Fruit fly (Drosophila melanogaster) whole organism, prepupa: ENCODE measurements around the gene CG8260.

Experiments used
- CG10631 ChIP-seq: fragments of 200-800 bp; sonication (Bioruptor generic); optimal IDR thresholded peaks from 2 replicates; lab custom pipeline; 2016; ENCODE audit warnings: missing biosample characterization, missing genetic modification characterization
- CG15336 ChIP-seq: fragments of 200-800 bp; sonication (Bioruptor generic); IDR thresholded peaks from 2 replicates; pipeline ENCODE4 v1.3.6; 2022; ENCODE audit warnings: missing biosample characterization, missing genetic modification characterization
- CG16779 ChIP-seq: fragments of 200-800 bp; sonication (Bioruptor generic); optimal IDR thresholded peaks from 3 replicates; lab custom pipeline; 2017; ENCODE audit warnings: missing biosample characterization, mild to moderate bottlenecking, missing genetic modification characterization
- CG3919 ChIP-seq: fragments of 200-800 bp; sonication (Bioruptor generic); optimal IDR thresholded peaks from 3 replicates; lab custom pipeline; 2016; ENCODE audit warnings: missing biosample characterization, missing genetic modification characterization
- CG6276 ChIP-seq: fragments of 200-800 bp; sonication (Bioruptor generic); optimal IDR thresholded peaks from 2 replicates; lab custom pipeline; 2017; ENCODE audit warnings: missing biosample characterization, mild to moderate bottlenecking, missing genetic modification characterization
- CG8119 ChIP-seq: fragments of 200-800 bp; sonication (Bioruptor generic); IDR thresholded peaks from 3 replicates; pipeline ENCODE4 v1.3.6; 2022; ENCODE audit warnings: missing biosample characterization, missing genetic modification characterization
- CG8319 ChIP-seq: fragments of 200-800 bp; sonication (Bioruptor generic); optimal IDR thresholded peaks from 3 replicates; lab custom pipeline; 2016; ENCODE audit warnings: missing biosample characterization, missing genetic modification characterization
- Lpt ChIP-seq: fragments of 200-800 bp; sonication (Bioruptor generic); optimal IDR thresholded peaks from 3 replicates; lab custom pipeline; 2016; ENCODE audit warnings: missing biosample characterization, missing genetic modification characterization
- Sox15 ChIP-seq: fragments of 200-800 bp; sonication (Bioruptor generic); optimal IDR thresholded peaks from 3 replicates; lab custom pipeline; 2016; ENCODE audit warnings: missing biosample characterization, missing genetic modification characterization

- TF ChIP-seq CG16779 (tag; lab: Kevin White, UChicago): no peak
- no peak for TF ChIP-seq CG10631 (GFP tag; lab: Kevin White, UChicago)
- no peak for TF ChIP-seq CG15336 (GFP tag; lab: Robert Waterston, UW)
- TF ChIP-seq CG6276 (GFP tag; lab: Kevin White, UChicago): no peak
- no peak for TF ChIP-seq CG8119
- TF ChIP-seq Sox15 (GFP tag; lab: Kevin White, UChicago): no peak
- TF ChIP-seq Lpt (GFP tag; lab: Kevin White, UChicago): no peak
- TF ChIP-seq CG3919 (GFP tag; lab: Kevin White, UChicago): no peak
- TF ChIP-seq CG8319: no peak
Observed at dm6 chrX:15731968-15732367, 24.1 kb upstream of the CG8260 start, which contains the start of gene CG8191.
